Fruit fly (Drosophila melanogaster): Measurements from ENCODE around the gene CG9547.
A peak's percentile ranks its signal among the peaks of the same experiment; 100 is the strongest.

CG9547 gene

dm6 chr2L:6461497-6461896, 32.8 kb downstream of the CG9547 start (continued):
- TF ChIP-seq ttk (GFP tag; IDR thresholded peaks at IDR 0.05): 0 out of 2 replicates have a peak, but pooled peaks have one; percentile 15
- no peak for TF ChIP-seq lilli (GFP tag; optimal IDR thresholded peaks at IDR 0.05)
- no peak for TF ChIP-seq Camta (GFP tag; optimal IDR thresholded peaks at IDR 0.05)
- no peak for TF ChIP-seq Dad (GFP tag; optimal IDR thresholded peaks at IDR 0.05)
- TF ChIP-seq Ada2b (GFP tag; IDR thresholded peaks at IDR 0.05): no peak
- TF ChIP-seq CG17829 (tag; optimal IDR thresholded peaks at IDR 0.05): no peak
- TF ChIP-seq CG18476 (GFP tag; optimal IDR thresholded peaks at IDR 0.05): no peak
- no peak for TF ChIP-seq dm (GFP tag; optimal IDR thresholded peaks at IDR 0.05)
- no peak for TF ChIP-seq CG3065 (GFP tag; optimal IDR thresholded peaks at IDR 0.05)
- no peak for TF ChIP-seq ind (GFP tag; optimal IDR thresholded peaks at IDR 0.05)
- no peak for TF ChIP-seq CG10267 (tag; optimal IDR thresholded peaks at IDR 0.05)
- TF ChIP-seq zen (tag; optimal IDR thresholded peaks at IDR 0.05): no peak
- no peak for TF ChIP-seq dysf (GFP tag; IDR thresholded peaks at IDR 0.05)
- no peak for TF ChIP-seq Doc3 (GFP tag; IDR thresholded peaks at IDR 0.05; ENCODE audit: partially characterized antibody)
- no peak for TF ChIP-seq Usf (GFP tag; optimal IDR thresholded peaks at IDR 0.05)
- TF ChIP-seq CG18011 (GFP tag; optimal IDR thresholded peaks at IDR 0.05): peak; percentile 16
- TF ChIP-seq Gug (GFP tag; IDR thresholded peaks at IDR 0.05): no peak
- no peak for TF ChIP-seq CG32532 (GFP tag; IDR thresholded peaks at IDR 0.05)
- peak; percentile 44 for TF ChIP-seq CG8388 (GFP tag; optimal IDR thresholded peaks at IDR 0.05)
- no peak for TF ChIP-seq CG10979 (tag; optimal IDR thresholded peaks at IDR 0.05)
- peak; percentile 16 for TF ChIP-seq CG7839 (tag; optimal IDR thresholded peaks at IDR 0.05)
- no peak for TF ChIP-seq schlank (tag; optimal IDR thresholded peaks at IDR 0.05)
- TF ChIP-seq CG4360 (GFP tag; IDR thresholded peaks at IDR 0.05): peak; percentile 40; the same call in 1 of the 2 replicates
- no peak for TF ChIP-seq Nf-YC (tag; optimal IDR thresholded peaks at IDR 0.05)
- TF ChIP-seq CG9437 (GFP tag; optimal IDR thresholded peaks at IDR 0.05): no peak
- TF ChIP-seq kni (GFP tag; optimal IDR thresholded peaks at IDR 0.05): peak; percentile 47
- no peak for TF ChIP-seq CG6689 (GFP tag; IDR thresholded peaks at IDR 0.05)
- TF ChIP-seq tgo (GFP tag; IDR thresholded peaks at IDR 0.05): no peak
- TF ChIP-seq CG11723 (GFP tag; optimal IDR thresholded peaks at IDR 0.05): peak; percentile 2
- no peak for TF ChIP-seq bcd (GFP tag; optimal IDR thresholded peaks at IDR 0.05)
- TF ChIP-seq amos (GFP tag; IDR thresholded peaks at IDR 0.05; ENCODE audit: partially characterized antibody): no peak
- no peak for TF ChIP-seq maf-S (GFP tag; optimal IDR thresholded peaks at IDR 0.05)
- TF ChIP-seq H15 (GFP tag; IDR thresholded peaks at IDR 0.05): no peak
- no peak for TF ChIP-seq sens-2 (GFP tag; IDR thresholded peaks at IDR 0.05)
- no peak for TF ChIP-seq vnd (GFP tag; IDR thresholded peaks at IDR 0.05; ENCODE audit: partially characterized antibody)
- no peak for TF ChIP-seq E2f1 (GFP tag; IDR thresholded peaks at IDR 0.05)
- no peak for TF ChIP-seq h (optimal IDR thresholded peaks at IDR 0.05)
- TF ChIP-seq Dip3 (GFP tag; optimal IDR thresholded peaks at IDR 0.05): no peak
- no peak for TF ChIP-seq Xbp1 (GFP tag; optimal IDR thresholded peaks at IDR 0.05)
- peak; percentile 75 for TF ChIP-seq CG12071 (GFP tag; optimal IDR thresholded peaks at IDR 0.05)
- no peak for TF ChIP-seq pb (GFP tag; optimal IDR thresholded peaks at IDR 0.05)
- TF ChIP-seq CG8478 (optimal IDR thresholded peaks at IDR 0.05): no peak
- no peak for TF ChIP-seq ranshi (GFP tag; IDR thresholded peaks at IDR 0.05)
- TF ChIP-seq Scr (GFP tag; IDR thresholded peaks at IDR 0.05; ENCODE audit: partially characterized antibody): no peak
- no peak for TF ChIP-seq CG9932 (GFP tag; IDR thresholded peaks at IDR 0.05)
- no peak for TF ChIP-seq CG32772 (GFP tag; IDR thresholded peaks at IDR 0.05)
- no peak for TF ChIP-seq tx (GFP tag; optimal IDR thresholded peaks at IDR 0.05)
- TF ChIP-seq CTCF (GFP tag; optimal IDR thresholded peaks at IDR 0.05): peak; percentile 10
- peak; percentile 10 for TF ChIP-seq CG31365 (tag; optimal IDR thresholded peaks at IDR 0.05)
- TF ChIP-seq gsb (GFP tag; IDR thresholded peaks at IDR 0.05): no peak
- no peak for TF ChIP-seq Dfd (GFP tag; optimal IDR thresholded peaks at IDR 0.05)
- no peak for TF ChIP-seq CG9609 (GFP tag; optimal IDR thresholded peaks at IDR 0.05)
- no peak for TF ChIP-seq CG8924 (tag; optimal IDR thresholded peaks at IDR 0.05)
- TF ChIP-seq nmo (GFP tag; optimal IDR thresholded peaks at IDR 0.05): peak; percentile 9

All from whole organism, embryonic.